Worm (Caenorhabditis elegans): ENCODE results near the gene C03C10.2.

ce11 chrIII:4098107-4098620 is 7.3 kb downstream of the C03C10.2 start, which contains the start of gene rei-1:
- TF ChIP-seq ceh-48 (tag; optimal IDR thresholded peaks at IDR 0.05), result no peak
- no peak for TF ChIP-seq sdc-2 (tag; optimal IDR thresholded peaks at IDR 0.05)
- TF ChIP-seq che-1 (tag; optimal IDR thresholded peaks at IDR 0.05), result no peak
- no peak for TF ChIP-seq F13H6.1 (tag; optimal IDR thresholded peaks at IDR 0.05)
- no peak for TF ChIP-seq ama-1 (optimal IDR thresholded peaks at IDR 0.05)
- no peak for TF ChIP-seq ztf-16 (tag; optimal IDR thresholded peaks at IDR 0.05)
- no peak for TF ChIP-seq ceh-22 (tag; optimal IDR thresholded peaks at IDR 0.05)
- TF ChIP-seq unc-3 (GFP tag; conservative IDR thresholded peaks at IDR 0.05), result no peak
- no peak for TF ChIP-seq unc-3 (tag; optimal IDR thresholded peaks at IDR 0.05)
- TF ChIP-seq pat-9 (tag; optimal IDR thresholded peaks at IDR 0.05), result no peak
- TF ChIP-seq ref-2 (tag; optimal IDR thresholded peaks at IDR 0.05), result no peak

Data from whole organism, late embryonic.